Worm (Caenorhabditis elegans) whole organism, L1 larva: Measurements from ENCODE around the gene xtr-1.

ENCODE experiments used
- F16B12.6 ChIP-seq: fragments of 150-350 bp; optimal IDR thresholded peaks from 2 replicates; lab custom pipeline; 2014; ENCODE audit warnings: missing biosample characterization, missing genetic modification characterization
- Y116A8C.19 ChIP-seq: sonication (generic microtip); optimal IDR thresholded peaks from 2 replicates; lab custom pipeline; 2016; ENCODE audit warnings: missing compliant biosample characterization, missing genetic modification characterization, borderline replicate concordance
- aha-1 ChIP-seq: fragments of 150-350 bp; optimal IDR thresholded peaks from 2 replicates; lab custom pipeline; 2014; ENCODE audit warnings: missing biosample characterization, missing genetic modification characterization
- aly-2 ChIP-seq: fragments of 150-350 bp; optimal IDR thresholded peaks from 2 replicates; lab custom pipeline; 2014; ENCODE audit warnings: missing biosample characterization, missing genetic modification characterization
- ama-1 ChIP-seq: fragments of 150-350 bp; optimal IDR thresholded peaks from 2 replicates; lab custom pipeline; 2014
- ceh-8 ChIP-seq: fragments of 200-800 bp; sonication (Bioruptor generic); optimal IDR thresholded peaks from 2 replicates; lab custom pipeline; 2018; ENCODE audit warnings: mild to moderate bottlenecking, missing genetic modification characterization, moderate library complexity, missing compliant biosample characterization
- ceh-88 ChIP-seq: fragments of 200-800 bp; sonication (Bioruptor generic); IDR thresholded peaks from 2 replicates; pipeline ENCODE4 v1.3.6; 2022; ENCODE audit warnings: missing genetic modification characterization, missing compliant biosample characterization
- efl-1 ChIP-seq, 4 experiments: fragments of 150-350 bp; optimal IDR thresholded peaks in 3 of 4; peaks in 1 of 4; 1 replicate in 1 of 4; 2 replicates in 3 of 4; lab custom pipeline; 2014; ENCODE audit warnings: missing biosample characterization in 2 of 4, missing genetic modification characterization in 2 of 4, missing genetic modification reagents in 2 of 4
- elt-2 ChIP-seq: sonication (generic microtip); optimal IDR thresholded peaks from 2 replicates; lab custom pipeline; 2016; ENCODE audit warnings: missing genetic modification characterization, mild to moderate bottlenecking, inconsistent platforms, missing compliant biosample characterization, missing genetic modification reagents
- elt-3 ChIP-seq, 6 experiments: fragments of 150-350 bp in 1 of 6; sonication (generic microtip); optimal IDR thresholded peaks; 2 replicates each; lab custom pipeline; 2017 to 2018; ENCODE audit warnings: missing biosample characterization in 6 of 6, missing genetic modification characterization in 6 of 6, inconsistent platforms in 1 of 6
- fkh-10 ChIP-seq: sonication (generic microtip); optimal IDR thresholded peaks from 2 replicates; lab custom pipeline; 2017; ENCODE audit warnings: missing biosample characterization, missing genetic modification reagents, missing genetic modification characterization
- fkh-4 ChIP-seq: sonication (generic microtip); optimal IDR thresholded peaks from 2 replicates; lab custom pipeline; 2016; ENCODE audit warnings: missing compliant biosample characterization, missing genetic modification characterization, borderline replicate concordance
- fkh-8 ChIP-seq: sonication (generic microtip); optimal IDR thresholded peaks from 2 replicates; lab custom pipeline; 2016; ENCODE audit warnings: mild to moderate bottlenecking, missing genetic modification characterization, missing compliant biosample characterization
- lin-14 ChIP-seq: fragments of 200-800 bp; sonication (Bioruptor generic); optimal IDR thresholded peaks from 2 replicates; lab custom pipeline; 2018; ENCODE audit warnings: mild to moderate bottlenecking, missing genetic modification characterization, moderate library complexity, missing compliant biosample characterization
- lin-15B ChIP-seq: fragments of 150-350 bp; sonication (generic microtip); optimal IDR thresholded peaks from 3 replicates; lab custom pipeline; 2014; ENCODE audit warnings: missing biosample characterization, missing genetic modification characterization
- lin-39 ChIP-seq: fragments of 150-350 bp; optimal IDR thresholded peaks from 2 replicates; lab custom pipeline; 2014; ENCODE audit warnings: missing biosample characterization, missing genetic modification reagents, missing genetic modification characterization
- mdl-1 ChIP-seq, 2 experiments: fragments of 150-350 bp; optimal IDR thresholded peaks; 2 replicates each; lab custom pipeline; 2014 to 2017; ENCODE audit warnings: missing biosample characterization in 2 of 2, missing genetic modification characterization in 2 of 2, inconsistent platforms in 1 of 2
- mep-1 ChIP-seq: fragments of 150-350 bp; optimal IDR thresholded peaks from 2 replicates; lab custom pipeline; 2014; ENCODE audit warnings: missing biosample characterization, missing genetic modification characterization
- nhr-12 ChIP-seq: sonication (generic microtip); optimal IDR thresholded peaks from 2 replicates; lab custom pipeline; 2017; ENCODE audit warnings: missing biosample characterization, missing genetic modification characterization
- nhr-20 ChIP-seq: sonication (generic microtip); optimal IDR thresholded peaks from 2 replicates; lab custom pipeline; 2016; ENCODE audit warnings: mild to moderate bottlenecking, missing genetic modification characterization, missing compliant biosample characterization
- nhr-28 ChIP-seq: fragments of 150-350 bp; optimal IDR thresholded peaks from 2 replicates; lab custom pipeline; 2014; ENCODE audit warnings: missing biosample characterization, missing genetic modification characterization
- nhr-47 ChIP-seq: sonication (generic microtip); optimal IDR thresholded peaks from 2 replicates; lab custom pipeline; 2016; ENCODE audit warnings: mild to moderate bottlenecking, missing genetic modification characterization, moderate library complexity, missing compliant biosample characterization
- nhr-71 ChIP-seq: sonication (generic microtip); optimal IDR thresholded peaks from 2 replicates; lab custom pipeline; 2016; ENCODE audit warnings: mild to moderate bottlenecking, missing genetic modification characterization, moderate library complexity, missing compliant biosample characterization
- nhr-76 ChIP-seq: sonication (generic microtip); optimal IDR thresholded peaks from 2 replicates; lab custom pipeline; 2017; ENCODE audit warnings: missing biosample characterization, missing genetic modification characterization
- nhr-84 ChIP-seq: sonication (generic microtip); optimal IDR thresholded peaks from 2 replicates; lab custom pipeline; 2017; ENCODE audit warnings: missing biosample characterization, missing genetic modification characterization
- nhr-85 ChIP-seq: sonication (generic microtip); peaks from one replicate; lab custom pipeline; 2016; ENCODE audit warnings: missing genetic modification characterization, inconsistent platforms, missing compliant biosample characterization
- pag-3 ChIP-seq: sonication (generic microtip); optimal IDR thresholded peaks from 2 replicates; lab custom pipeline; 2017; ENCODE audit warnings: missing genetic modification characterization, mild to moderate bottlenecking, missing compliant biosample characterization, antibody characterized with exemption, borderline replicate concordance; ENCODE audit not compliant: insufficient read depth
- rnt-1 ChIP-seq: sonication (generic microtip); optimal IDR thresholded peaks from 2 replicates; lab custom pipeline; 2016; ENCODE audit warnings: mild to moderate bottlenecking, missing genetic modification characterization, moderate library complexity, missing compliant biosample characterization
- snpc-4 ChIP-seq: fragments of 150-350 bp; optimal IDR thresholded peaks from 2 replicates; lab custom pipeline; 2014; ENCODE audit warnings: missing biosample characterization, missing genetic modification characterization
- snu-23 ChIP-seq: sonication (generic microtip); optimal IDR thresholded peaks from 2 replicates; lab custom pipeline; 2016; ENCODE audit warnings: missing genetic modification characterization, missing compliant biosample characterization
- sup-37 ChIP-seq: fragments of 200-800 bp; sonication (Bioruptor generic); optimal IDR thresholded peaks from 2 replicates; lab custom pipeline; 2018; ENCODE audit warnings: mild to moderate bottlenecking, missing genetic modification characterization, missing compliant biosample characterization
- swsn-7 ChIP-seq: sonication (generic microtip); optimal IDR thresholded peaks from 2 replicates; lab custom pipeline; 2016; ENCODE audit warnings: missing genetic modification characterization, missing compliant biosample characterization
- tbx-2 ChIP-seq: sonication (generic microtip); optimal IDR thresholded peaks from 2 replicates; lab custom pipeline; 2016; ENCODE audit warnings: missing genetic modification characterization, missing compliant biosample characterization
- unc-130 ChIP-seq: fragments of 150-350 bp; optimal IDR thresholded peaks from 2 replicates; lab custom pipeline; 2017; ENCODE audit warnings: missing biosample characterization, missing genetic modification characterization, inconsistent platforms
- unc-62 ChIP-seq: fragments of 150-350 bp; optimal IDR thresholded peaks from 2 replicates; lab custom pipeline; 2014; ENCODE audit warnings: missing biosample characterization, missing genetic modification reagents, missing genetic modification characterization
- unc-86 ChIP-seq: sonication (generic microtip); optimal IDR thresholded peaks from 2 replicates; lab custom pipeline; 2016; ENCODE audit warnings: missing genetic modification characterization, missing compliant biosample characterization
- unc-98 ChIP-seq: fragments of 200-800 bp; sonication (Bioruptor generic); IDR thresholded peaks from 2 replicates; pipeline ENCODE4 v1.3.6; 2022; ENCODE audit warnings: missing genetic modification characterization, missing compliant biosample characterization
- vab-15 ChIP-seq: sonication (generic microtip); optimal IDR thresholded peaks from 2 replicates; lab custom pipeline; 2017; ENCODE audit warnings: missing genotype, mild to moderate bottlenecking, missing genetic modification characterization, missing compliant biosample characterization
- zag-1 ChIP-seq: fragments of 150-350 bp; optimal IDR thresholded peaks from 2 replicates; lab custom pipeline; 2014; ENCODE audit warnings: missing biosample characterization, missing genetic modification characterization
- zip-4 ChIP-seq: fragments of 200-800 bp; sonication (Bioruptor generic); optimal IDR thresholded peaks from 2 replicates; lab custom pipeline; 2018; ENCODE audit warnings: mild to moderate bottlenecking, missing genetic modification characterization, moderate library complexity, missing compliant biosample characterization

Gene xtr-1

DNA sequence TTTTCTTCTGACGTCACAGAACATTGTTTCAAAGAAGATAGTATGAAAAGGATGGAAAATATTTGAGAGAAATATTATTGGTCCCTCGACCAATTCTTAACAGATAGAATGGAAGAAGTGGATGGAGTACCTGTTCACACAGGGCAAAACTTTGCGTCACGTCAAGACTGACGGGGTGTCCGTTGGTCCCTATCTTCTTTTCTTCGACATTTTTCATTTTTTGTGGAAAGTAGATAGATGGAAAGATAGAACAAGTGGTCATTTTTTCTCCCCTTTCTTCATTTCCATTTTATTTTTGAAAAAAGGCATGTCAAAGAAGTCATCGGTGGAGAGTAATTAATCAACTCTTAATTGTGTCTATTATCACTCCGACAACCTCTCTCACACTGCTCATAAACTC is 33.9 kb upstream of the xtr-1 start:
- TF ChIP-seq nhr-84 (tag; lab: Kevin White, UChicago) (no peak), aly-2 (tag; lab: Kevin White, UChicago) (no peak), snu-23 (peak; percentile 1), rnt-1 (tag; lab: Kevin White, UChicago) (peak; percentile 25), vab-15 (tag; lab: Kevin White, UChicago) (no peak), nhr-71 (tag; lab: Kevin White, UChicago) (peak; percentile 66), unc-130 (peak; percentile 4), lin-14 (GFP tag; lab: Kevin White, UChicago) (peak; percentile 75), elt-2 (no peak), nhr-76 (tag; lab: Kevin White, UChicago) (no peak)

DNA sequence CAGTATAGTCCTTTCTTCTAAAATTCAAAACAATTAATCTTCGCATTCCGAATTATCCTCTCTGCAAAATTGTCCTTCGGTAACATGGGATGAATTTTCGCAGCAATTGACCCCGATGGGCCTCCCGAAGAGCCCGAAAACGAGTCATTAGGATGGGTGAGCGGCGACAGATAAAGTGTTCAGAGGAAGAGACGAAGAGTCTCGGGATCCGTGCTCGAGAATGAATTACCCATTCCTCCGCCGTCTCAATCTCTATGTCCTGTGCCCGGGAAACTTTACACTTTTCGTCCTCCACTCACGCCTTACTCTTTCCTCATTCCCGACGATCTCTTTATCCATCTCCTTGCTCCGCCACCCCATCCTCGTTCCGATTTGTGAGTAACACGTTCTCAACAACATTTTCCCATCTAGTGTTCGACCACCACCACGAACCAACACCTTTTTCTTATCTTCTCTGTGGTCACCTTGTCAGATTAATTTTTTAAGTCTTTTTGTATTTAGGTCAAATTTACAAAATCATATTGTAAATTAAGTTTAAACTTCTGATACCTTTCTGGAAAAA is 31.4 kb upstream of the xtr-1 start:
- TF ChIP-seq lin-39 (tag; lab: Kevin White, UChicago) (no peak), nhr-12 (no peak), elt-3 (tag; optimal IDR thresholded peaks at IDR 0.05; lab: Kevin White, UChicago) (no peak), F16B12.6 (tag; lab: Kevin White, UChicago) (no peak), nhr-28 (tag; lab: Kevin White, UChicago) (no peak), efl-1 (optimal IDR thresholded peaks at IDR 0.05; lab: Kevin White, UChicago) (no peak), efl-1 (GFP tag; optimal IDR thresholded peaks at IDR 0.05 in 1 of 2; lab: Kevin White, UChicago) (no peak), Y116A8C.19 (tag; lab: Kevin White, UChicago) (no peak), fkh-4 (tag; lab: Kevin White, UChicago) (no peak), ama-1 (lab: Kevin White, UChicago) (no peak), lin-14 (GFP tag; lab: Kevin White, UChicago) (peak; percentile 51), nhr-20 (no peak), zag-1 (tag; lab: Kevin White, UChicago) (no peak), unc-130 (no peak), mdl-1 (tag; optimal IDR thresholded peaks at IDR 0.05; lab: Kevin White, UChicago) (no peak), aha-1 (no peak), lin-15B (tag; lab: Kevin White, UChicago) (no peak), nhr-47 (tag; lab: Kevin White, UChicago) (no peak), zip-4 (GFP tag; lab: Kevin White, UChicago) (no peak), swsn-7 (no peak), fkh-10 (no peak), sup-37 (GFP tag; lab: Kevin White, UChicago) (no peak), rnt-1 (tag; lab: Kevin White, UChicago) (peak; percentile 64), nhr-71 (tag; lab: Kevin White, UChicago) (peak; percentile 9)

DNA sequence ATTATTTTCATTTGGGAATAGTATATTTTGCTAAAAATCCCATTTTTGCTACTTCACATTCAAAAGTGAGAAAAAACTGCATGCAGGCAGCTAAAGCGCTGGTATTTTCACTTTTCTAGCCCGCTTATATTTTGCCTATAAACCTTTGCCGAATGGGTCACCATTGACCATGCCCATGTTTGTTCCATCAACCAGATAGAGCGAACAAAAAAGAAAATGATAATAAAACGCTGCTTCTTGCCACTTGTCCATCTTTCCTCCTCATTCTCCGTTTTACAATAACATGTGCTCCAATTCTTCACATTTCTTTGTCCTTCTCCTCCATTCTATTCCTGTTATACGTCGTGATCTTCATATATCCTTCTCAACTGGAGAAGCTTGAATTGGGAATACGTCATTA is 28.9 kb upstream of the xtr-1 start, which contains the start of gene tag-241:
Gene tag-241, plus strand, starts transcription at position 301 of the 400 bp plus-strand sequence.
- TF ChIP-seq lin-14 (GFP tag; lab: Kevin White, UChicago) (peak; percentile 1), fkh-8 (no peak), mep-1 (tag; lab: Kevin White, UChicago) (no peak)

DNA sequence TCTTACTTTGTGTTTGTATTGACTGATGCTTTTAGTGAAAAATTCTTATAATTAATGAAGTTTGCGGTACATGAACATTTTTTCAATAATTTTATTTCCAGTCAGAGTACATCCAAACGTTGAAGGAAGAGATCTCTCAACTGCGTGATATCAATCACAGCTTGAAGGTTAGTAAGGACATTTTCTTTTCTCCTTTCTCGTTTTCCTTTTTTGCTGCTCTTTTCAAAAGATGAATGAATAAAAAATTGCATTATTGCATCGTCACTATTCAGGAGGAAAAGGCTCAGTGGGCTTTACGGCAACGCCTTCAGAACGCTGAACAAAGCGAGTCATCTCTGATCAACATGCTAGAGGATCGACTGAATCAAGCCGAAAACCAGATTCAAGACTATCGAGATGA is 25.7 kb upstream of the xtr-1 start:
- TF ChIP-seq fkh-10, result peak; percentile 62
- no peak for TF ChIP-seq snpc-4 (tag; lab: Kevin White, UChicago)
- TF ChIP-seq unc-98, result no peak
- TF ChIP-seq unc-62, result no peak
- no peak for TF ChIP-seq lin-39 (tag; lab: Kevin White, UChicago)

DNA sequence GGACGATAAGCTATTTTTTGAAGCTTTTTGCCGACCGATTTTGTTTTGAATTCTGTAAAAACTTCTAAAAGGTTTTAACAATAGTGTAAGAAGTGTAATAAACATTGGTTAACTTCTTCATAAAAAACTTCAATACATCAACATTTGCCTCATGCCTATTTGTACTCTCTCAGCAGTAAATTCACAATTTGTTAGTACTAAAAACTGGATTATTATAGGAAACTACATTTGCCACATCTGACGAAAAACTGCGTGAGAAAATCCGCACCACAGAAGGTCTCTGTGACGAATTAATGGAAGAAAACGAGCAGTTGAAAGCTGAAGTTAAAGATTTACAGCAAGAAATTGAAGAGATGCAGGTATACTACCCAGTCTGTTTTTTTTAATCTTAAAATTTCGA is 25.1 kb upstream of the xtr-1 start:
- no peak for TF ChIP-seq Y116A8C.19 (tag; lab: Kevin White, UChicago)
- TF ChIP-seq snpc-4 (tag; lab: Kevin White, UChicago), result no peak
- TF ChIP-seq lin-15B (tag; lab: Kevin White, UChicago), result no peak
- no peak for TF ChIP-seq nhr-76 (tag; lab: Kevin White, UChicago)
- TF ChIP-seq ceh-88, result no peak
- TF ChIP-seq unc-130, result no peak
- TF ChIP-seq elt-2, result no peak
- TF ChIP-seq tbx-2 (tag; lab: Kevin White, UChicago), result no peak
- no peak for TF ChIP-seq nhr-85 (tag; lab: Kevin White, UChicago)
- TF ChIP-seq unc-86 (tag; lab: Kevin White, UChicago), result no peak
- TF ChIP-seq nhr-20, result no peak
- no peak for TF ChIP-seq ceh-8
- TF ChIP-seq unc-98, result no peak
- no peak for TF ChIP-seq pag-3 (tag; lab: Kevin White, UChicago)
- TF ChIP-seq, all 84 proteins: peak for 0
